Fruit fly (Drosophila melanogaster): ENCODE measurements around the gene Phyhd1.
A peak's percentile ranks its signal among the peaks of the same experiment; 100 is the strongest.

Phyhd1 gene

DNA sequence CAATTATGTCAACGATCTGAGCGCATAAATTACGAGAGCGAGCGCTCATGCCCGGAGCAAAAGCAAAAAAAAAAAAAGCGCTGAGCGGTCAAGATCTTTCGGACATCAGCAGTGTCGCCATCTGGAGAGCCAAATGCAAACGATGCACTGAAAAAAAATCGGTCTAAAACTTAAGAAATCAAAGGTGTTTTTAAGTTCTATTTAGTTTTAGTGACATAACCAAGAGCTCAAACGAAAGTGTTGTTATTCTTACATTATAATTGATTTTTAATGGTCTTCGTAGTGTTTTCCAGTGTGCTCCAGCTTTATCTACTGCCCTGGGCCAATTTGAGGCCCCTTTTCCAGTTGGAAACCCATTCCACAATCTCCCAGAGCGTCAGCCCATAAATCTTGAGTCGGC lies 50.8 kb downstream of the Phyhd1 start (continued):
- TF ChIP-seq acj6 (GFP tag; optimal IDR thresholded peaks at IDR 0.05) (peak; percentile 23), OdsH (GFP tag; optimal IDR thresholded peaks at IDR 0.05) (peak; percentile 50), CG10669 (GFP tag; optimal IDR thresholded peaks at IDR 0.05) (peak; percentile 49), CG7368 (GFP tag; optimal IDR thresholded peaks at IDR 0.05) (peak; percentile 9), CG9139 (GFP tag; optimal IDR thresholded peaks at IDR 0.05) (no peak), CG6854 (GFP tag; optimal IDR thresholded peaks at IDR 0.05) (no peak), Eip93F (GFP tag; optimal IDR thresholded peaks at IDR 0.05) (no peak), Eip78C (GFP tag) (peak; percentile 83), CG11762 (GFP tag; optimal IDR thresholded peaks at IDR 0.05; ENCODE audit: insufficient read depth) (peak; percentile 37), Ets96B (tag; optimal IDR thresholded peaks at IDR 0.05) (peak; percentile 55), CG6276 (GFP tag; optimal IDR thresholded peaks at IDR 0.05) (no peak), Sox102F (GFP tag; optimal IDR thresholded peaks at IDR 0.05) (no peak), CG4318 (GFP tag; optimal IDR thresholded peaks at IDR 0.05) (no peak), CG1621 (tag; optimal IDR thresholded peaks at IDR 0.05) (peak; percentile 15), esn (GFP tag; optimal IDR thresholded peaks at IDR 0.05) (peak; percentile 36)

DNA sequence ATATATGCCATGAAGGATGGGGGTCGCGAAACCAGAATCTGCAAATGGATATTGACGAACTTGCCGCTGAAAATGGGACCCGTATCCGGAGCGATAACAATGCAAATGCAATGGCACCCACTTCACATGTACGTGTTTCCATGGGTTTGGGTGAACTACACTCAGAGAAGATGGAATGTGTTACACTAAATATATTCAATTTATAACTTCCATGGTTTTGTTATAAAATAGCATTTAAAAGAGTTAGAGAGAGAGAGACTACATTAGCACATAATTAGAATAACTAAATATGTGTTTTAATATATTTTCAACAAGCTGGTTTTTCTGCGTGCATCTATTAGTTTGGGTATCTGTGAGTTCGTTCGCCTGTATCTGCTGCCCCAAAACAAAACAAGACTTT lies 52.5 kb downstream of the Phyhd1 start:
- TF ChIP-seq Hr4 (GFP tag; optimal IDR thresholded peaks at IDR 0.05) (peak; percentile 63), CG6276 (GFP tag; optimal IDR thresholded peaks at IDR 0.05) (peak; percentile 19), OdsH (GFP tag; optimal IDR thresholded peaks at IDR 0.05) (peak; percentile 25), Ets96B (tag; optimal IDR thresholded peaks at IDR 0.05) (peak; percentile 28), CG8632 (GFP tag; optimal IDR thresholded peaks at IDR 0.05) (no peak), achi (GFP tag; optimal IDR thresholded peaks at IDR 0.05) (peak; percentile 6), Met (GFP tag; optimal IDR thresholded peaks at IDR 0.05) (peak; percentile 5), CG3919 (GFP tag; optimal IDR thresholded peaks at IDR 0.05) (peak; percentile 13), CG4318 (GFP tag; optimal IDR thresholded peaks at IDR 0.05) (no peak), Lpt (GFP tag; optimal IDR thresholded peaks at IDR 0.05) (peak; percentile 36), fd85E (GFP tag; optimal IDR thresholded peaks at IDR 0.05) (no peak), CG34406 (GFP tag; optimal IDR thresholded peaks at IDR 0.05) (no peak), eg (GFP tag; IDR thresholded peaks at IDR 0.05) (peak; percentile 67; the same call in 2 of the 3 replicates), CG32006 (GFP tag; optimal IDR thresholded peaks at IDR 0.05) (peak; percentile 44), CG6163 (GFP tag; IDR thresholded peaks at IDR 0.05) (peak; percentile 44; the same call in 1 of the 3 replicates), CG15336 (GFP tag; IDR thresholded peaks at IDR 0.05) (peak; percentile 65), fd59A (GFP tag; optimal IDR thresholded peaks at IDR 0.05) (no peak), Eip78C (GFP tag) (peak; percentile 50), CG10631 (GFP tag; optimal IDR thresholded peaks at IDR 0.05) (peak; percentile 14), CG8119 (GFP tag; IDR thresholded peaks at IDR 0.05) (peak; percentile 53; the same call in 1 of the 3 replicates), CG11294 (GFP tag; IDR thresholded peaks at IDR 0.05) (no peak; the same call in 1 of the 2 replicates), CG11762 (GFP tag; optimal IDR thresholded peaks at IDR 0.05; ENCODE audit: insufficient read depth) (no peak)
